Worm (Caenorhabditis elegans) whole organism, L3 larva: Measurements from ENCODE around the gene fkb-6.

ENCODE experiments used
- ZK546.5 ChIP-seq: sonication (generic microtip); optimal IDR thresholded peaks from 2 replicates; lab custom pipeline; 2017; ENCODE audit warnings: missing biosample characterization, missing genetic modification characterization
- aly-2 ChIP-seq: fragments of 150-350 bp; optimal IDR thresholded peaks from 2 replicates; lab custom pipeline; 2014; ENCODE audit warnings: missing biosample characterization, missing genetic modification characterization
- ama-1 ChIP-seq: fragments of 150-350 bp; optimal IDR thresholded peaks from 2 replicates; lab custom pipeline; 2018
- ceh-16 ChIP-seq: sonication (generic microtip); optimal IDR thresholded peaks from 2 replicates; lab custom pipeline; 2017; ENCODE audit warnings: missing biosample characterization, missing genetic modification characterization
- ceh-28 ChIP-seq: fragments of 150-350 bp; optimal IDR thresholded peaks from 2 replicates; lab custom pipeline; 2014; ENCODE audit warnings: missing biosample characterization, missing genetic modification reagents, missing genetic modification characterization
- ceh-82 ChIP-seq: fragments of 150-350 bp; optimal IDR thresholded peaks from 2 replicates; lab custom pipeline; 2014; ENCODE audit warnings: missing biosample characterization, missing genetic modification characterization
- ceh-9 ChIP-seq: sonication (generic microtip); optimal IDR thresholded peaks from 2 replicates; lab custom pipeline; 2018; ENCODE audit warnings: missing biosample characterization, missing genetic modification characterization
- daf-12 ChIP-seq: fragments of 150-350 bp; optimal IDR thresholded peaks from 2 replicates; lab custom pipeline; 2014; ENCODE audit warnings: missing biosample characterization, missing genetic modification reagents, missing genetic modification characterization
- egl-27 ChIP-seq: sonication (generic microtip); optimal IDR thresholded peaks from 4 replicates; lab custom pipeline; 2017; ENCODE audit warnings: missing biosample characterization, missing genetic modification reagents, missing genetic modification characterization
- egl-5 ChIP-seq: fragments of 150-350 bp; optimal IDR thresholded peaks from 2 replicates; lab custom pipeline; 2017; ENCODE audit warnings: missing biosample characterization, missing genetic modification reagents, missing genetic modification characterization, inconsistent platforms
- elt-1 ChIP-seq: fragments of 150-350 bp; optimal IDR thresholded peaks from 2 replicates; lab custom pipeline; 2014; ENCODE audit warnings: missing biosample characterization, missing genetic modification characterization
- elt-2 ChIP-seq: sonication (generic microtip); optimal IDR thresholded peaks from 2 replicates; lab custom pipeline; 2016; ENCODE audit warnings: missing genetic modification reagents, mild to moderate bottlenecking, missing genetic modification characterization, missing compliant biosample characterization
- elt-3 ChIP-seq, 3 experiments: fragments of 150-350 bp in 1 of 3; sonication (generic microtip) in 2 of 3; optimal IDR thresholded peaks; 2 replicates in 2 of 3; 4 replicates in 1 of 3; lab custom pipeline; 2014 to 2017; ENCODE audit warnings: missing biosample characterization in 3 of 3, missing genetic modification characterization in 3 of 3
- eor-1 ChIP-seq, 2 experiments: fragments of 150-350 bp; optimal IDR thresholded peaks; 2 replicates each; lab custom pipeline; 2014 to 2018; ENCODE audit warnings: missing biosample characterization in 2 of 2, missing genetic modification characterization in 2 of 2
- fkh-10 ChIP-seq: sonication (generic microtip); optimal IDR thresholded peaks from 2 replicates; lab custom pipeline; 2017; ENCODE audit warnings: missing biosample characterization, missing genetic modification reagents, missing genetic modification characterization
- fkh-2 ChIP-seq: fragments of 150-350 bp; optimal IDR thresholded peaks from 2 replicates; lab custom pipeline; 2014; ENCODE audit warnings: missing biosample characterization, missing genetic modification reagents, missing genetic modification characterization
- fos-1 ChIP-seq: fragments of 150-350 bp; optimal IDR thresholded peaks from 2 replicates; lab custom pipeline; 2014; ENCODE audit warnings: missing biosample characterization, missing genetic modification characterization
- hmg-11 ChIP-seq: sonication (generic microtip); optimal IDR thresholded peaks from 2 replicates; lab custom pipeline; 2016; ENCODE audit warnings: missing genetic modification characterization, missing compliant biosample characterization
- jun-1 ChIP-seq: fragments of 150-350 bp; optimal IDR thresholded peaks from 2 replicates; lab custom pipeline; 2014; ENCODE audit warnings: missing biosample characterization, missing genetic modification reagents, missing genetic modification characterization
- lin-15B ChIP-seq: fragments of 150-350 bp; optimal IDR thresholded peaks from 2 replicates; lab custom pipeline; 2014; ENCODE audit warnings: missing biosample characterization, missing genetic modification characterization
- lin-39 ChIP-seq: fragments of 150-350 bp; optimal IDR thresholded peaks from 2 replicates; lab custom pipeline; 2018; ENCODE audit warnings: missing biosample characterization, missing genetic modification reagents, missing genetic modification characterization
- lsy-12 ChIP-seq: sonication (generic microtip); optimal IDR thresholded peaks from 2 replicates; lab custom pipeline; 2016; ENCODE audit warnings: mild to moderate bottlenecking, missing genetic modification characterization, missing compliant biosample characterization
- mdl-1 ChIP-seq: fragments of 150-350 bp; optimal IDR thresholded peaks from 2 replicates; lab custom pipeline; 2014; ENCODE audit warnings: missing biosample characterization, missing genetic modification characterization
- mml-1 ChIP-seq: fragments of 150-350 bp; sonication (generic microtip); optimal IDR thresholded peaks from 3 replicates; lab custom pipeline; 2014; ENCODE audit warnings: missing biosample characterization, missing genetic modification characterization
- nfya-1 ChIP-seq: sonication (generic microtip); optimal IDR thresholded peaks from 2 replicates; lab custom pipeline; 2017; ENCODE audit warnings: missing genetic modification characterization, mild to moderate bottlenecking, missing compliant biosample characterization, antibody characterized with exemption, moderate library complexity; ENCODE audit not compliant: insufficient read depth
- nhr-11 ChIP-seq: fragments of 150-350 bp; optimal IDR thresholded peaks from 2 replicates; lab custom pipeline; 2014; ENCODE audit warnings: missing biosample characterization, missing genetic modification characterization
- nhr-12 ChIP-seq: fragments of 150-350 bp; optimal IDR thresholded peaks from 2 replicates; lab custom pipeline; 2014; ENCODE audit warnings: missing biosample characterization, missing genetic modification characterization
- nhr-23 ChIP-seq: fragments of 150-350 bp; optimal IDR thresholded peaks from 2 replicates; lab custom pipeline; 2014; ENCODE audit warnings: missing biosample characterization, missing genetic modification reagents, missing genetic modification characterization
- nhr-237 ChIP-seq: fragments of 150-350 bp; optimal IDR thresholded peaks from 2 replicates; lab custom pipeline; 2014; ENCODE audit warnings: missing biosample characterization, missing genetic modification characterization
- nhr-25 ChIP-seq: sonication (generic microtip); optimal IDR thresholded peaks from 2 replicates; lab custom pipeline; 2017; ENCODE audit warnings: missing biosample characterization, missing genetic modification characterization
- nhr-28 ChIP-seq: fragments of 150-350 bp; optimal IDR thresholded peaks from 2 replicates; lab custom pipeline; 2014; ENCODE audit warnings: missing biosample characterization, missing genetic modification characterization
- nhr-43 ChIP-seq: sonication (generic microtip); optimal IDR thresholded peaks from 2 replicates; lab custom pipeline; 2016; ENCODE audit warnings: mild to moderate bottlenecking, missing genetic modification characterization, missing compliant biosample characterization; ENCODE audit not compliant: poor library complexity, severe bottlenecking
- nhr-67 ChIP-seq: fragments of 150-350 bp; optimal IDR thresholded peaks from 2 replicates; lab custom pipeline; 2014; ENCODE audit warnings: missing biosample characterization, missing genetic modification characterization
- nhr-76 ChIP-seq: fragments of 150-350 bp; sonication (generic microtip); optimal IDR thresholded peaks from 5 replicates; lab custom pipeline; 2014; ENCODE audit warnings: missing biosample characterization, missing genetic modification characterization
- nhr-77 ChIP-seq: fragments of 150-350 bp; optimal IDR thresholded peaks from 2 replicates; lab custom pipeline; 2014; ENCODE audit warnings: missing biosample characterization, missing genetic modification characterization
- pha-4 ChIP-seq: fragments of 150-350 bp; optimal IDR thresholded peaks from 2 replicates; lab custom pipeline; 2014; ENCODE audit warnings: missing biosample characterization, missing genetic modification reagents, missing genetic modification characterization
- pqm-1 ChIP-seq: fragments of 150-350 bp; optimal IDR thresholded peaks from 2 replicates; lab custom pipeline; 2017; ENCODE audit warnings: missing biosample characterization, missing genetic modification characterization, inconsistent platforms
- sea-2 ChIP-seq: fragments of 150-350 bp; sonication (generic microtip); optimal IDR thresholded peaks from 4 replicates; lab custom pipeline; 2014; ENCODE audit warnings: missing biosample characterization, missing genetic modification reagents, missing genetic modification characterization
- skn-1 ChIP-seq: fragments of 150-350 bp; optimal IDR thresholded peaks from 2 replicates; lab custom pipeline; 2014; ENCODE audit warnings: missing biosample characterization, missing genetic modification characterization
- snpc-4 ChIP-seq: fragments of 150-350 bp; optimal IDR thresholded peaks from 2 replicates; lab custom pipeline; 2014; ENCODE audit warnings: missing biosample characterization, missing genetic modification characterization
- tbx-2 ChIP-seq: sonication (generic microtip); optimal IDR thresholded peaks from 2 replicates; lab custom pipeline; 2016; ENCODE audit warnings: mild to moderate bottlenecking, missing genetic modification characterization, missing compliant biosample characterization
- unc-39 ChIP-seq: sonication (generic microtip); optimal IDR thresholded peaks from 4 replicates; lab custom pipeline; 2017; ENCODE audit warnings: missing biosample characterization, missing genetic modification characterization
- unc-62 ChIP-seq: fragments of 150-350 bp; sonication (generic microtip); optimal IDR thresholded peaks from 4 replicates; lab custom pipeline; 2014; ENCODE audit warnings: missing biosample characterization, missing genetic modification reagents, missing genetic modification characterization
- zag-1 ChIP-seq: fragments of 150-350 bp; optimal IDR thresholded peaks from 2 replicates; lab custom pipeline; 2014; ENCODE audit warnings: missing biosample characterization, missing genetic modification characterization
- ztf-11 ChIP-seq: fragments of 150-350 bp; optimal IDR thresholded peaks from 2 replicates; lab custom pipeline; 2014; ENCODE audit warnings: missing biosample characterization, missing genetic modification characterization
- ztf-4 ChIP-seq: fragments of 150-350 bp; optimal IDR thresholded peaks from 2 replicates; lab custom pipeline; 2014; ENCODE audit warnings: missing biosample characterization, missing genetic modification characterization

fkb-6 gene

ce11 chrV:20873144-20873543 lies 27.2 kb downstream of the fkb-6 start:
- TF ChIP-seq elt-3 (tag; optimal IDR thresholded peaks at IDR 0.05; lab: Kevin White, UChicago) (no peak), tbx-2 (tag; lab: Kevin White, UChicago) (no peak), mdl-1 (tag; lab: Kevin White, UChicago) (no peak), ceh-28 (tag; lab: Kevin White, UChicago) (no peak), hmg-11 (tag; lab: Kevin White, UChicago) (peak; percentile 45), egl-5 (tag; lab: Kevin White, UChicago) (no peak), nfya-1 (tag; lab: Kevin White, UChicago) (peak; percentile 20), fkh-10 (peak; percentile 81)

- no peak for TF ChIP-seq lsy-12 (tag; lab: Kevin White, UChicago)
- no peak for TF ChIP-seq lin-15B (tag; lab: Kevin White, UChicago)
- TF ChIP-seq ztf-4 (tag; lab: Kevin White, UChicago): no peak
- no peak for TF ChIP-seq fkh-10
- no peak for TF ChIP-seq ama-1 (lab: Kevin White, UChicago)
- TF ChIP-seq ceh-9: no peak
- no peak for TF ChIP-seq egl-5 (tag; lab: Kevin White, UChicago)
- TF ChIP-seq sea-2 (GFP tag; lab: Kevin White, UChicago): no peak
- no peak for TF ChIP-seq skn-1 (tag; lab: Kevin White, UChicago)
- TF ChIP-seq elt-3 (tag; optimal IDR thresholded peaks at IDR 0.05; lab: Kevin White, UChicago): no peak
- TF ChIP-seq ceh-28 (tag; lab: Kevin White, UChicago): no peak
- TF ChIP-seq, all 47 proteins: peak for 0
Measured at ce11 chrV:20875324-20875723, 29.4 kb downstream of the fkb-6 start.

- TF ChIP-seq skn-1 (tag; lab: Kevin White, UChicago) (peak; percentile 32), nhr-67 (tag; lab: Kevin White, UChicago) (no peak), unc-62 (GFP tag; lab: Kevin White, UChicago) (no peak), nhr-12 (tag; lab: Kevin White, UChicago) (no peak), ztf-4 (tag; lab: Kevin White, UChicago) (no peak), mdl-1 (tag; lab: Kevin White, UChicago) (no peak), lin-39 (tag; lab: Kevin White, UChicago) (peak; percentile 51), hmg-11 (tag; lab: Kevin White, UChicago) (peak; percentile 63), mml-1 (tag; lab: Kevin White, UChicago) (no peak), snpc-4 (tag; lab: Kevin White, UChicago) (no peak), elt-1 (tag; lab: Kevin White, UChicago) (peak; percentile 2), pqm-1 (tag; lab: Kevin White, UChicago) (peak; percentile 11), nhr-28 (tag; lab: Kevin White, UChicago) (no peak), eor-1 (tag; optimal IDR thresholded peaks at IDR 0.05; lab: Kevin White, UChicago) (no peak), egl-5 (tag; lab: Kevin White, UChicago) (peak; percentile 81), nhr-77 (tag; lab: Kevin White, UChicago) (no peak), fos-1 (no peak), ceh-28 (tag; lab: Kevin White, UChicago) (no peak), aly-2 (tag; lab: Kevin White, UChicago) (no peak), nhr-25 (tag; lab: Kevin White, UChicago) (no peak), daf-12 (tag; lab: Kevin White, UChicago) (no peak), nhr-43 (tag; lab: Kevin White, UChicago) (no peak), elt-2 (no peak), ama-1 (lab: Kevin White, UChicago) (no peak), fkh-2 (tag; lab: Kevin White, UChicago) (no peak), sea-2 (GFP tag; lab: Kevin White, UChicago) (no peak), nhr-237 (tag; lab: Kevin White, UChicago) (no peak), elt-3 (tag; optimal IDR thresholded peaks at IDR 0.05; lab: Kevin White, UChicago) (no peak), fkh-10 (peak; percentile 4), ZK546.5 (tag; lab: Kevin White, UChicago) (no peak), ceh-9 (no peak), nfya-1 (tag; lab: Kevin White, UChicago) (peak; percentile 81), egl-27 (tag; lab: Kevin White, UChicago) (no peak), lsy-12 (tag; lab: Kevin White, UChicago) (no peak), jun-1 (tag; lab: Kevin White, UChicago) (no peak), ceh-16 (no peak), tbx-2 (tag; lab: Kevin White, UChicago) (peak; percentile 5), nhr-11 (tag; lab: Kevin White, UChicago) (no peak), nhr-76 (tag; lab: Kevin White, UChicago) (no peak), lin-15B (tag; lab: Kevin White, UChicago) (peak; percentile 31), ztf-11 (no peak), unc-39 (tag; lab: Kevin White, UChicago) (no peak), pha-4 (tag; lab: Kevin White, UChicago) (no peak), nhr-23 (tag; lab: Kevin White, UChicago) (no peak), ceh-82 (tag; lab: Kevin White, UChicago) (no peak), zag-1 (no peak)
Measured at ce11 chrV:20879069-20879667, 33.2 kb downstream of the fkb-6 start, which contains the start of gene unc-80. unc-80 (plus strand) TSS chrV:20879601.
